Fruit fly (Drosophila melanogaster) whole organism, adult: ENCODE data around the gene Ugt303B2.

Source experiments
- CG11617 ChIP-seq: fragments of 200-800 bp; sonication (Bioruptor generic); optimal IDR thresholded peaks from 2 replicates; lab custom pipeline; 2017; ENCODE audit warnings: mild to moderate bottlenecking, missing biosample characterization, missing genetic modification reagents, missing genetic modification characterization
- CG12768 ChIP-seq: fragments of 200-800 bp; sonication (Bioruptor generic); optimal IDR thresholded peaks from 2 replicates; lab custom pipeline; 2017; ENCODE audit warnings: missing biosample characterization, missing genetic modification characterization, mild to moderate bottlenecking, moderate library complexity, missing genetic modification reagents
- CG14711 ChIP-seq: fragments of 200-800 bp; sonication (Bioruptor generic); optimal IDR thresholded peaks from 2 replicates; lab custom pipeline; 2018; ENCODE audit warnings: missing biosample characterization, mild to moderate bottlenecking, missing genetic modification characterization, moderate library complexity
- CG1620 ChIP-seq: fragments of 200-800 bp; sonication (Bioruptor generic); optimal IDR thresholded peaks from 2 replicates; lab custom pipeline; 2016; ENCODE audit warnings: missing biosample characterization, missing genetic modification characterization
- CG33017 ChIP-seq: fragments of 200-800 bp; sonication (Bioruptor generic); optimal IDR thresholded peaks from 2 replicates; lab custom pipeline; 2018; ENCODE audit warnings: missing biosample characterization, mild to moderate bottlenecking, missing genetic modification characterization, moderate library complexity
- CG5204 ChIP-seq: fragments of 200-800 bp; sonication (Bioruptor generic); optimal IDR thresholded peaks from 2 replicates; lab custom pipeline; 2016; ENCODE audit warnings: missing biosample characterization, missing genetic modification characterization
- CG7045 ChIP-seq: fragments of 200-800 bp; sonication (Bioruptor generic); optimal IDR thresholded peaks from 2 replicates; lab custom pipeline; 2017; ENCODE audit warnings: missing biosample characterization, mild to moderate bottlenecking, missing genetic modification characterization
- CG7101 ChIP-seq: fragments of 200-800 bp; sonication (Bioruptor generic); optimal IDR thresholded peaks from 2 replicates; lab custom pipeline; 2018; ENCODE audit warnings: missing biosample characterization, mild to moderate bottlenecking, missing genetic modification characterization, moderate library complexity
- Clk ChIP-seq: fragments of 200-800 bp; sonication (Bioruptor generic); optimal IDR thresholded peaks from 2 replicates; lab custom pipeline; 2017; ENCODE audit warnings: missing biosample characterization, missing genetic modification characterization
- Crg-1 ChIP-seq: fragments of 200-800 bp; sonication (Bioruptor generic); optimal IDR thresholded peaks from 2 replicates; lab custom pipeline; 2016; ENCODE audit warnings: missing biosample characterization, missing genetic modification characterization
- Hr96 ChIP-seq: fragments of 200-800 bp; sonication (Bioruptor generic); optimal IDR thresholded peaks from 2 replicates; lab custom pipeline; 2016; ENCODE audit warnings: missing biosample characterization, missing genetic modification characterization
- Mnt ChIP-seq: fragments of 200-800 bp; sonication (Bioruptor generic); optimal IDR thresholded peaks from 2 replicates; lab custom pipeline; 2016; ENCODE audit warnings: missing biosample characterization, mild to moderate bottlenecking, missing genetic modification characterization
- bab1 ChIP-seq: fragments of 200-800 bp; sonication (Bioruptor generic); optimal IDR thresholded peaks from 3 replicates; lab custom pipeline; 2019; ENCODE audit warnings: missing biosample characterization, mild to moderate bottlenecking, missing genetic modification characterization, moderate library complexity
- cic ChIP-seq: fragments of 200-800 bp; sonication (Bioruptor generic); optimal IDR thresholded peaks from 2 replicates; lab custom pipeline; 2017; ENCODE audit warnings: missing biosample characterization, mild to moderate bottlenecking, missing genetic modification characterization, moderate library complexity
- cnc ChIP-seq, 2 experiments: fragments of >200 bp; optimal IDR thresholded peaks; 2 replicates each; lab custom pipeline; 2017
- kay ChIP-seq: fragments of 200-800 bp; sonication (Bioruptor generic); peaks from one replicate; lab custom pipeline; 2016; ENCODE audit warnings: missing biosample characterization, missing genetic modification characterization, borderline replicate concordance
- ovo ChIP-seq: fragments of 200-800 bp; sonication (Bioruptor generic); optimal IDR thresholded peaks from 2 replicates; lab custom pipeline; 2016; ENCODE audit warnings: missing biosample characterization, missing genetic modification characterization
- pad ChIP-seq: fragments of 200-800 bp; sonication (Bioruptor generic); optimal IDR thresholded peaks from 3 replicates; lab custom pipeline; 2017; ENCODE audit warnings: missing biosample characterization, missing genetic modification characterization, mild to moderate bottlenecking, moderate library complexity, missing genetic modification reagents
- tj ChIP-seq: fragments of 200-800 bp; sonication (Bioruptor generic); optimal IDR thresholded peaks from 3 replicates; lab custom pipeline; 2017; ENCODE audit warnings: missing biosample characterization, mild to moderate bottlenecking, missing genetic modification characterization, moderate library complexity
- toe ChIP-seq: fragments of 200-800 bp; sonication (Bioruptor generic); optimal IDR thresholded peaks from 2 replicates; lab custom pipeline; 2016; ENCODE audit warnings: missing biosample characterization, missing genetic modification characterization

Ugt303B2 gene

DNA sequence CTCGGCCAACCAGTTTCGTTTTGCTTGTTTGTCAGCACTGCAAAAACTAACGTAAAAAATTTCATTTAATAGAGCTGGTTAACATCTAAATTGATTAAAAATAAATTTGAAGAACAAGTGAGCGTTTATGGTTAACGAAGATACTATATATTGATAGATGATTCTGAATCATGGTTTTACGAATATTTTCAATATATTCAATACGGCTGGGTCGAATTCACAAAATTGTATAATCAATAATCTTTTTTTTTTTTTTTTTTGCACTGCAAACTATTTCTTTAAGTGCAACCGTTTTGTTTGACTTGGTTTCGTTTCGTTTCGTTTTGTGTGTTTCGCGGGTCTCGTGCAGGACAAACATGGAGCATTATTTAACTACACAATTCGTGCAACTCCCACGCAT lies 33.9 kb downstream of the Ugt303B2 start:
- TF ChIP-seq Mnt (GFP tag; lab: Kevin White, UChicago) (no peak), CG1620 (GFP tag; lab: Kevin White, UChicago) (no peak)

DNA sequence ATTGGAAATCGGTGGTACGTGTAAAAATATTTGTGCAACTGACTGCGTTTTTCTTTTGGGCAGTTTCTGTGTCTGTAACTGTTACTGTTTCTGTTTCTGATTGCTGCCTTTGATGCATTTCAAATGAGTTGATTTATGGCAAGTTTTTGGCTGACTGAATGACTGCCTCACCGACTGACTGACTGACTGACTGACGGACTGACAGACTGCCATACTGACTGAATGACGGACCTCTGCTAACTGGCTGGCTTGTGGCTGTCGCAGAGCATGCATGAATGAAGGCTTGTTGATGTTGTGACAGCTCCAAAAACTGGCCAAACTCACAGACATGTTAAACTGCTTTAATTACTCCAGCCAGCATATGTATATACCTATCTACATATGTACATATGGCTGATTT lies 35.2 kb downstream of the Ugt303B2 start:
- no peak for TF ChIP-seq ovo (GFP tag; lab: Kevin White, UChicago)
- TF ChIP-seq Mnt (GFP tag; lab: Kevin White, UChicago) = no peak
- no peak for TF ChIP-seq kay

DNA sequence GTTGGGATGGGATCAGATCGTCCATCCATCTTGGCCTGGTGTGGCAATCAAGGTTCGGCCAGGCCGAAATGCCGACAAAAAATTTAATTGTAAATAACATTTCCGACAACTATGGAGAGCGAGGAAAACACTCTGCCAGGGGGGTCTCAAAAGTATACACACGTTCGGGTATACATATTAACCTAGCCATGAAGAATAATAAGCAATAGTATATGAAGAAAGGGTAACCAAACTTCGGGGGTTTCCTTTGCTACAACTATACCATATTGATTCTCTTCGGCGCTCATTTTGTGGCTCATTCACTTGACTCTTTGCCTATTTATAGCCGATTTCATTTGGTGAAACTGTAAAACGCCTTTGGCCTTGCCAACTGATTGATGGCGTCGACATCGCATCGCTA lies 41.5 kb downstream of the Ugt303B2 start:
- TF ChIP-seq CG1620 (GFP tag; lab: Kevin White, UChicago) (no peak), CG5204 (GFP tag; lab: Kevin White, UChicago) (no peak), Hr96 (GFP tag; lab: Kevin White, UChicago) (no peak), pad (GFP tag; lab: Kevin White, UChicago) (no peak), Clk (GFP tag; lab: Kevin White, UChicago) (no peak), cic (GFP tag; lab: Kevin White, UChicago) (no peak), CG7045 (GFP tag; lab: Kevin White, UChicago) (no peak), bab1 (GFP tag; lab: Kevin White, UChicago) (no peak), kay (no peak), ovo (GFP tag; lab: Kevin White, UChicago) (no peak)

DNA sequence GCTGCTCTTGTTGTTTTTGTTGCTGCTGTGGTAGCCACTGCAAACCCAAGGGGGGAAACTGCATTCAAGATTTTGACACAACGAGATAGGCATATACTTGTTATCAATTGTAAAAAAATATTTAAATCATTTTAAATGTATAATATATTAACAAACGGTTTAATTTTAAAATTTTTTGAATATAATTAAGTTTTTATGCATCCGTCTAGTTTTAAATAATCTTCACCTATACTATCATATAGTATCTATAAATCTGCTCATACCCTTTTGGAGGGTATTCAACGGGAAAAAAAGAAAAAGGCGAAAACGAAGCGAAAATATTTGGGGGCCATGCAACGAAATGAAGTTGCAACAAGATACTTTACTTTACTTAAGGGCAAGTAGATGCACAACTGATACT lies 42.2 kb downstream of the Ugt303B2 start:
- TF ChIP-seq ovo (GFP tag; lab: Kevin White, UChicago) = no peak
- TF ChIP-seq Mnt (GFP tag; lab: Kevin White, UChicago) = no peak
- TF ChIP-seq CG7045 (GFP tag; lab: Kevin White, UChicago) = no peak
- no peak for TF ChIP-seq CG12768 (GFP tag; lab: Kevin White, UChicago)
- TF ChIP-seq cic (GFP tag; lab: Kevin White, UChicago) = no peak
- no peak for TF ChIP-seq CG7101
- TF ChIP-seq kay = no peak
- TF ChIP-seq pad (GFP tag; lab: Kevin White, UChicago) = no peak
- no peak for TF ChIP-seq CG14711 (tag; lab: Kevin White, UChicago)
- no peak for TF ChIP-seq CG33017 (tag; lab: Kevin White, UChicago)
- TF ChIP-seq Hr96 (GFP tag; lab: Kevin White, UChicago) = no peak
- no peak for TF ChIP-seq toe (GFP tag; lab: Kevin White, UChicago)
- TF ChIP-seq cnc (optimal IDR thresholded peaks at IDR 0.05; lab: Kevin White, UChicago) = no peak
- TF ChIP-seq tj (GFP tag; lab: Kevin White, UChicago) = no peak

DNA sequence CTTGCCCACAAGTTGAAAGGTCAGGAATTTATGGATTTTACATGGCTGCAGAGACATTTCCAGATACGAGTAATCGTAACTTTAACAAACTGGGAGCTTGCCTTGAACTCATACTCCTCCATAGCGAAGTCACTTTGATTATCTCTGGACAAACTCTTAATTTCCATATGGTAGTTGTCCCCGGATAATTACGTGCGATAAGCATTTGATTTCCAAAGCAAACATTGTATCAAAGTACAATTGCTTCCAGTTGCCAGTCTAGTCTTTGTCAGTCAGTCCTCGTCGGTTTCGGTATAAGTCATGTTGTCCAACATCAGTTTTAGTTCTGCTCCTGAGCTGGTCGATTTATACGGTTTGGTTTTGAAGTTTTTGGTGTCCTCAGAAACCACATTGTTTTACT lies 51.5 kb downstream of the Ugt303B2 start, which contains the start of gene Ir94h:
Ir94h (plus strand) TSS at position 301 of the 400 bp plus-strand sequence.
- TF ChIP-seq toe (GFP tag; lab: Kevin White, UChicago) = no peak
- TF ChIP-seq CG14711 (tag; lab: Kevin White, UChicago) = no peak
- TF ChIP-seq CG11617 = no peak
- TF ChIP-seq Hr96 (GFP tag; lab: Kevin White, UChicago) = no peak
- no peak for TF ChIP-seq ovo (GFP tag; lab: Kevin White, UChicago)
- TF ChIP-seq CG33017 (tag; lab: Kevin White, UChicago) = no peak
- no peak for TF ChIP-seq CG12768 (GFP tag; lab: Kevin White, UChicago)
- no peak for TF ChIP-seq Clk (GFP tag; lab: Kevin White, UChicago)
- TF ChIP-seq cnc (optimal IDR thresholded peaks at IDR 0.05; lab: Kevin White, UChicago) = no peak
- no peak for TF ChIP-seq tj (GFP tag; lab: Kevin White, UChicago)
- no peak for TF ChIP-seq CG7045 (GFP tag; lab: Kevin White, UChicago)
- TF ChIP-seq Crg-1 (GFP tag; lab: Kevin White, UChicago) = no peak
- no peak for TF ChIP-seq Mnt (GFP tag; lab: Kevin White, UChicago)
- TF ChIP-seq bab1 (GFP tag; lab: Kevin White, UChicago) = no peak
- TF ChIP-seq kay = no peak
- no peak for TF ChIP-seq cic (GFP tag; lab: Kevin White, UChicago)
